Fruit fly (Drosophila melanogaster): ENCODE data around the gene Men-b.

Men-b gene

dm6 chr3R:27204694-27205414 lies 53.4 kb downstream of the Men-b start (continued):
- TF ChIP-seq wor (GFP tag; IDR thresholded peaks at IDR 0.05) = peak; percentile 12; the same call in 1 of the 2 replicates
- TF ChIP-seq Vsx1 (GFP tag; optimal IDR thresholded peaks at IDR 0.05) = no peak
- no peak for TF ChIP-seq bigmax (GFP tag; optimal IDR thresholded peaks at IDR 0.05)
- peak; percentile 56; the same call in 1 of the 3 replicates for TF ChIP-seq zfh1 (GFP tag; IDR thresholded peaks at IDR 0.05)
- TF ChIP-seq CG6175 (GFP tag; IDR thresholded peaks at IDR 0.05) = no peak
- no peak for TF ChIP-seq CG9876 (GFP tag; optimal IDR thresholded peaks at IDR 0.05)
- TF ChIP-seq pum (GFP tag; optimal IDR thresholded peaks at IDR 0.05) = no peak
- peak; percentile 30; the same call in 1 of the 2 replicates for TF ChIP-seq slbo (GFP tag; IDR thresholded peaks at IDR 0.05)
- TF ChIP-seq D (optimal IDR thresholded peaks at IDR 0.05) = no peak
- TF ChIP-seq D (GFP tag; optimal IDR thresholded peaks at IDR 0.05) = peak; percentile 35
- no peak for TF ChIP-seq Myb (GFP tag; optimal IDR thresholded peaks at IDR 0.05)
- no peak for TF ChIP-seq eyg (GFP tag; optimal IDR thresholded peaks at IDR 0.05)
- TF ChIP-seq Mes4 (GFP tag; optimal IDR thresholded peaks at IDR 0.05) = no peak
- TF ChIP-seq mam (GFP tag; optimal IDR thresholded peaks at IDR 0.05) = no peak
- TF ChIP-seq Bteb2 (GFP tag; optimal IDR thresholded peaks at IDR 0.05) = no peak
- TF ChIP-seq HLH4C (GFP tag; IDR thresholded peaks at IDR 0.05; ENCODE audit: partially characterized antibody) = no peak
- no peak for TF ChIP-seq CG1792 (GFP tag; optimal IDR thresholded peaks at IDR 0.05)
- peak; percentile 34 for TF ChIP-seq CG17829 (tag; optimal IDR thresholded peaks at IDR 0.05)
- TF ChIP-seq bcd (GFP tag; optimal IDR thresholded peaks at IDR 0.05) = peak; percentile 25
- no peak for TF ChIP-seq btn (GFP tag; optimal IDR thresholded peaks at IDR 0.05)
- no peak for TF ChIP-seq CG13287 (GFP tag; IDR thresholded peaks at IDR 0.05; ENCODE audit: partially characterized antibody)
- no peak for TF ChIP-seq unpg (GFP tag; optimal IDR thresholded peaks at IDR 0.05)
- no peak for TF ChIP-seq Lim3 (GFP tag; IDR thresholded peaks at IDR 0.05)
- TF ChIP-seq exex (tag; optimal IDR thresholded peaks at IDR 0.05) = no peak
- peak; percentile 43 for TF ChIP-seq Blimp-1 (GFP tag; optimal IDR thresholded peaks at IDR 0.05)
- TF ChIP-seq E2f2 (GFP tag; IDR thresholded peaks at IDR 0.05) = 0 out of 2 replicates have a peak, but pooled peaks have one; percentile 9
- no peak for TF ChIP-seq CG8924 (tag; optimal IDR thresholded peaks at IDR 0.05)
- no peak for TF ChIP-seq br (optimal IDR thresholded peaks at IDR 0.05)
- TF ChIP-seq CG15696 (tag; optimal IDR thresholded peaks at IDR 0.05) = peak; percentile 53
- no peak for TF ChIP-seq tll (GFP tag; optimal IDR thresholded peaks at IDR 0.05)
- TF ChIP-seq CG12744 (GFP tag; optimal IDR thresholded peaks at IDR 0.05) = no peak
- no peak for TF ChIP-seq ato (GFP tag; IDR thresholded peaks at IDR 0.05; ENCODE audit: partially characterized antibody)
- TF ChIP-seq CG2120 (GFP tag; optimal IDR thresholded peaks at IDR 0.05) = no peak
- TF ChIP-seq CG31388 (GFP tag; optimal IDR thresholded peaks at IDR 0.05) = no peak
- TF ChIP-seq CG9932 (GFP tag; IDR thresholded peaks at IDR 0.05) = no peak
- TF ChIP-seq cad (GFP tag; optimal IDR thresholded peaks at IDR 0.05) = no peak
- TF ChIP-seq H15 (GFP tag; IDR thresholded peaks at IDR 0.05) = peak; percentile 41; the same call in 1 of the 3 replicates
- no peak for TF ChIP-seq Fer3 (tag; optimal IDR thresholded peaks at IDR 0.05)
- no peak for TF ChIP-seq Sry-β (GFP tag; optimal IDR thresholded peaks at IDR 0.05)
- TF ChIP-seq nerfin-1 (tag; optimal IDR thresholded peaks at IDR 0.05) = peak; percentile 22
- no peak for TF ChIP-seq so (GFP tag; IDR thresholded peaks at IDR 0.05)
- TF ChIP-seq dm (GFP tag; optimal IDR thresholded peaks at IDR 0.05) = no peak
- peak; percentile 50 for TF ChIP-seq CG14710 (tag; optimal IDR thresholded peaks at IDR 0.05)
- no peak for TF ChIP-seq Dip2 (GFP tag; IDR thresholded peaks at IDR 0.05)
- peak; percentile 19 for TF ChIP-seq grau (tag; optimal IDR thresholded peaks at IDR 0.05)
- no peak for TF ChIP-seq kah (GFP tag; optimal IDR thresholded peaks at IDR 0.05)
- TF ChIP-seq CG3163 (GFP tag; optimal IDR thresholded peaks at IDR 0.05) = no peak
- TF ChIP-seq vvl (GFP tag; IDR thresholded peaks at IDR 0.05) = 0 out of 2 replicates have a peak, but pooled peaks have one; percentile 15
- TF ChIP-seq Doc2 (GFP tag; IDR thresholded peaks at IDR 0.05) = no peak
- no peak for TF ChIP-seq pzg (GFP tag; optimal IDR thresholded peaks at IDR 0.05)
- TF ChIP-seq sr (GFP tag; IDR thresholded peaks at IDR 0.05) = no peak

Data from whole organism, embryonic.